Worm (Caenorhabditis elegans): ENCODE measurements around the gene C02D5.4.

Gene C02D5.4

ce11 chrIII:8573869-8574268, 21.9 kb downstream of the C02D5.4 start:
- TF ChIP-seq nhr-76 (tag; optimal IDR thresholded peaks at IDR 0.05) (no peak), elt-3 (tag; optimal IDR thresholded peaks at IDR 0.05) (no peak), snpc-4 (tag; optimal IDR thresholded peaks at IDR 0.05) (no peak), sem-2 (GFP tag; optimal IDR thresholded peaks at IDR 0.05) (no peak), ham-2 (GFP tag; optimal IDR thresholded peaks at IDR 0.05) (no peak), M03D4.4 (tag; optimal IDR thresholded peaks at IDR 0.05) (no peak)

- TF ChIP-seq nhr-237 (tag; optimal IDR thresholded peaks at IDR 0.05) (no peak), zip-8 (tag; optimal IDR thresholded peaks at IDR 0.05) (peak; percentile 97)
Observed at ce11 chrIII:8574299-8574698, 22.3 kb downstream of the C02D5.4 start.

ce11 chrIII:8575359-8576101, 23.6 kb downstream of the C02D5.4 start:
- peak; percentile 2 for TF ChIP-seq ces-1 (GFP tag; optimal IDR thresholded peaks at IDR 0.05)
- TF ChIP-seq elt-1 (tag; optimal IDR thresholded peaks at IDR 0.05; ENCODE audit: borderline replicate concordance, insufficient read depth): peak; percentile 65
- TF ChIP-seq cnd-1 (tag; optimal IDR thresholded peaks at IDR 0.05): no peak

ce11 chrIII:8577534-8577933, 25.6 kb downstream of the C02D5.4 start:
- no peak for TF ChIP-seq unc-120 (tag; optimal IDR thresholded peaks at IDR 0.05; ENCODE audit: poor library complexity, severe bottlenecking)
- TF ChIP-seq sem-2 (GFP tag; optimal IDR thresholded peaks at IDR 0.05): no peak
- TF ChIP-seq snpc-4 (tag; optimal IDR thresholded peaks at IDR 0.05): no peak

- no peak for TF ChIP-seq unc-62 (GFP tag; optimal IDR thresholded peaks at IDR 0.05)
- no peak for TF ChIP-seq mep-1 (tag; optimal IDR thresholded peaks at IDR 0.05)
- no peak for TF ChIP-seq lsy-2 (tag; optimal IDR thresholded peaks at IDR 0.05)
- TF ChIP-seq elt-1 (tag; optimal IDR thresholded peaks at IDR 0.05; ENCODE audit: borderline replicate concordance, insufficient read depth): no peak
- no peak for TF ChIP-seq drap-1 (GFP tag; optimal IDR thresholded peaks at IDR 0.05)
- no peak for TF ChIP-seq elt-3 (tag; optimal IDR thresholded peaks at IDR 0.05)
Observed at ce11 chrIII:8578381-8578780, 26.4 kb downstream of the C02D5.4 start.

- TF ChIP-seq tbx-8 (GFP tag; optimal IDR thresholded peaks at IDR 0.05) (no peak), mls-2 (tag; optimal IDR thresholded peaks at IDR 0.05) (no peak), hlh-1 (tag; optimal IDR thresholded peaks at IDR 0.05) (no peak), sptf-1 (tag; optimal IDR thresholded peaks at IDR 0.05) (no peak), blmp-1 (tag; optimal IDR thresholded peaks at IDR 0.05) (peak; percentile 70)
Observed at ce11 chrIII:8579367-8579766, 27.4 kb downstream of the C02D5.4 start.

- TF ChIP-seq unc-62 (GFP tag; optimal IDR thresholded peaks at IDR 0.05) (no peak), ceh-83 (GFP tag; optimal IDR thresholded peaks at IDR 0.05) (no peak), sptf-1 (tag; optimal IDR thresholded peaks at IDR 0.05) (no peak), elt-1 (tag; optimal IDR thresholded peaks at IDR 0.05; ENCODE audit: borderline replicate concordance, insufficient read depth) (no peak), unc-39 (tag; optimal IDR thresholded peaks at IDR 0.05) (no peak), sem-2 (GFP tag; optimal IDR thresholded peaks at IDR 0.05) (no peak), pha-4 (tag; optimal IDR thresholded peaks at IDR 0.05) (no peak), ztf-11 (tag; optimal IDR thresholded peaks at IDR 0.05) (no peak), flh-1 (GFP tag; optimal IDR thresholded peaks at IDR 0.05) (no peak), zip-8 (tag; optimal IDR thresholded peaks at IDR 0.05) (no peak), lsy-2 (tag; optimal IDR thresholded peaks at IDR 0.05) (no peak), nhr-2 (tag; optimal IDR thresholded peaks at IDR 0.05) (no peak), elt-3 (tag; optimal IDR thresholded peaks at IDR 0.05) (no peak), tbx-8 (GFP tag; optimal IDR thresholded peaks at IDR 0.05) (no peak), mep-1 (tag; optimal IDR thresholded peaks at IDR 0.05) (no peak), M03D4.4 (tag; optimal IDR thresholded peaks at IDR 0.05) (no peak), lin-32 (GFP tag; optimal IDR thresholded peaks at IDR 0.05) (no peak), bed-3 (GFP tag; optimal IDR thresholded peaks at IDR 0.05) (no peak), blmp-1 (tag; optimal IDR thresholded peaks at IDR 0.05) (no peak), lin-13 (tag; optimal IDR thresholded peaks at IDR 0.05) (no peak)
Observed at ce11 chrIII:8580802-8581201, 28.8 kb downstream of the C02D5.4 start, which contains the start of gene doxa-1. doxa-1 (plus strand) TSS chrIII:8581102.
